Worm (Caenorhabditis elegans) whole organism, L1 larva: ENCODE results near the gene vwa-8.

Experiments used
- C04F5.9 ChIP-seq: sonication (generic microtip); optimal IDR thresholded peaks from 2 replicates; lab custom pipeline; 2016; ENCODE audit warnings: missing genetic modification characterization, missing compliant biosample characterization
- fos-1 ChIP-seq: fragments of 150-350 bp; optimal IDR thresholded peaks from 2 replicates; lab custom pipeline; 2014; ENCODE audit warnings: missing biosample characterization, missing genetic modification characterization
- rnt-1 ChIP-seq: sonication (generic microtip); optimal IDR thresholded peaks from 2 replicates; lab custom pipeline; 2016; ENCODE audit warnings: mild to moderate bottlenecking, missing genetic modification characterization, moderate library complexity, missing compliant biosample characterization
- tbx-2 ChIP-seq: sonication (generic microtip); optimal IDR thresholded peaks from 2 replicates; lab custom pipeline; 2016; ENCODE audit warnings: missing genetic modification characterization, missing compliant biosample characterization

DNA sequence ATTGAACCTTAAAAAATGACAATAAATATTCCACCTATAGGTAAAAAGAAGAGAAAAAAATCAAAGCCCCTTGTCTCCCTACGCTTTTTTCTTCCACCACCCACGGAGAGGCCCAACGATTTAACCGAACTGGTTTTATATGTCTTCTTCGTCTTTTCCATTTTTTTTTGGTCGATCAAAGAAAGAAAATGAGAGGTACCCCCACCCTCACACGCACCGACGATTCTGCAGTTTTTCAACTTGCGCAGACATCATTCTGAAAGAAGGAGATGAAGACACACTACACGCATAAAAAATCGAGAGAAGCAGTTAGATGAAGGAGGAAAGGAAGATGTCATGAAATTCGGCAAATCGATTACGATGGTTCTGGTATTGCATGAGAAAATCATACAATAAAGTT, 23.1 kb downstream of the vwa-8 start:
- TF ChIP-seq tbx-2 (tag; lab: Kevin White, UChicago) (no peak), C04F5.9 (tag; lab: Kevin White, UChicago) (no peak), rnt-1 (no peak), fos-1 (tag; lab: Kevin White, UChicago) (no peak)
